Worm (Caenorhabditis elegans): ENCODE results near the gene srg-33.

- TF ChIP-seq nhr-76 (tag; optimal IDR thresholded peaks at IDR 0.05) (no peak), unc-39 (tag; optimal IDR thresholded peaks at IDR 0.05) (no peak), bed-3 (GFP tag; optimal IDR thresholded peaks at IDR 0.05) (no peak), ztf-11 (tag; optimal IDR thresholded peaks at IDR 0.05) (no peak), pha-4 (tag; optimal IDR thresholded peaks at IDR 0.05) (no peak), nhr-237 (tag; optimal IDR thresholded peaks at IDR 0.05) (peak; percentile 35)
Measured at ce11 chrV:8302522-8302921, 10.7 kb downstream of the srg-33 start, which contains the start of gene sel-9.
